Worm (Caenorhabditis elegans) whole organism, L2 larva: ENCODE measurements around the gene Y42A5A.3.

Experiments used
- C34F6.9 ChIP-seq: fragments of 150-350 bp; optimal IDR thresholded peaks from 2 replicates; lab custom pipeline; 2014; ENCODE audit warnings: missing biosample characterization, missing genetic modification characterization
- F13H6.1 ChIP-seq: sonication (generic microtip); optimal IDR thresholded peaks from 2 replicates; lab custom pipeline; 2016; ENCODE audit warnings: missing genetic modification characterization, missing compliant biosample characterization
- R02D3.7 ChIP-seq: fragments of 150-350 bp; optimal IDR thresholded peaks from 2 replicates; lab custom pipeline; 2014; ENCODE audit warnings: missing biosample characterization, missing genetic modification characterization
- Y55F3AM.14 ChIP-seq: fragments of 200-800 bp; sonication (Bioruptor generic); optimal IDR thresholded peaks from 2 replicates; lab custom pipeline; 2018; ENCODE audit warnings: mild to moderate bottlenecking, missing genetic modification characterization, missing compliant biosample characterization
- ZK546.5 ChIP-seq: sonication (generic microtip); optimal IDR thresholded peaks from 2 replicates; lab custom pipeline; 2017; ENCODE audit warnings: missing biosample characterization, missing genetic modification characterization
- alr-1 ChIP-seq: fragments of 150-350 bp; optimal IDR thresholded peaks from 2 replicates; lab custom pipeline; 2014; ENCODE audit warnings: missing biosample characterization, missing genetic modification characterization
- aly-2 ChIP-seq: fragments of 150-350 bp; optimal IDR thresholded peaks from 2 replicates; lab custom pipeline; 2014; ENCODE audit warnings: missing biosample characterization, missing genetic modification characterization
- ama-1 ChIP-seq: fragments of 150-350 bp; optimal IDR thresholded peaks from 2 replicates; lab custom pipeline; 2018; ENCODE audit warnings: inconsistent platforms
- blmp-1 ChIP-seq: sonication (generic microtip); optimal IDR thresholded peaks from 2 replicates; lab custom pipeline; 2017; ENCODE audit warnings: missing genetic modification characterization, mild to moderate bottlenecking, missing compliant biosample characterization, antibody characterized with exemption, moderate library complexity; ENCODE audit not compliant: insufficient read depth
- ceh-16 ChIP-seq: fragments of 150-350 bp; optimal IDR thresholded peaks from 2 replicates; lab custom pipeline; 2014; ENCODE audit warnings: missing biosample characterization, missing genetic modification characterization
- ceh-82 ChIP-seq: fragments of 150-350 bp; optimal IDR thresholded peaks from 2 replicates; lab custom pipeline; 2014; ENCODE audit warnings: missing biosample characterization, missing genetic modification characterization
- crh-2 ChIP-seq: sonication (generic microtip); optimal IDR thresholded peaks from 2 replicates; lab custom pipeline; 2017; ENCODE audit warnings: missing biosample characterization, missing genetic modification characterization
- dmd-4 ChIP-seq: sonication (generic microtip); optimal IDR thresholded peaks from 2 replicates; lab custom pipeline; 2017; ENCODE audit warnings: missing biosample characterization, missing genetic modification characterization
- egl-27 ChIP-seq: sonication (generic microtip); optimal IDR thresholded peaks from 3 replicates; lab custom pipeline; 2017; ENCODE audit warnings: missing biosample characterization, missing genetic modification reagents, missing genetic modification characterization
- elt-1 ChIP-seq: fragments of 150-350 bp; optimal IDR thresholded peaks from 2 replicates; lab custom pipeline; 2014; ENCODE audit warnings: missing biosample characterization, missing genetic modification characterization
- elt-3 ChIP-seq: sonication (generic microtip); optimal IDR thresholded peaks from 2 replicates; lab custom pipeline; 2017; ENCODE audit warnings: missing biosample characterization, missing genetic modification characterization
- fos-1 ChIP-seq: fragments of 150-350 bp; optimal IDR thresholded peaks from 2 replicates; lab custom pipeline; 2014; ENCODE audit warnings: missing biosample characterization, missing genetic modification characterization
- gmeb-1 ChIP-seq: fragments of 150-350 bp; optimal IDR thresholded peaks from 2 replicates; lab custom pipeline; 2014; ENCODE audit warnings: missing biosample characterization, missing genetic modification characterization
- lin-11 ChIP-seq: fragments of 150-350 bp; sonication (generic microtip); optimal IDR thresholded peaks from 2 replicates; lab custom pipeline; 2014; ENCODE audit warnings: missing biosample characterization, missing genetic modification characterization, inconsistent platforms, mixed read lengths
- lin-13 ChIP-seq: fragments of 150-350 bp; optimal IDR thresholded peaks from 2 replicates; lab custom pipeline; 2014; ENCODE audit warnings: missing biosample characterization, missing genetic modification reagents, missing genetic modification characterization
- lin-39 ChIP-seq: fragments of 150-350 bp; optimal IDR thresholded peaks from 2 replicates; lab custom pipeline; 2014; ENCODE audit warnings: missing biosample characterization, missing genetic modification reagents, missing genetic modification characterization
- lsy-2 ChIP-seq, 2 experiments: fragments of 150-350 bp in 1 of 2; sonication (generic microtip) in 1 of 2; optimal IDR thresholded peaks; 2 replicates each; lab custom pipeline; 2014 to 2017; ENCODE audit warnings: missing biosample characterization in 2 of 2, missing genetic modification characterization in 2 of 2
- mab-5 ChIP-seq: fragments of 150-350 bp; optimal IDR thresholded peaks from 2 replicates; lab custom pipeline; 2014; ENCODE audit warnings: missing biosample characterization, missing genetic modification characterization
- mbf-1 ChIP-seq: sonication (generic microtip); optimal IDR thresholded peaks from 2 replicates; lab custom pipeline; 2017; ENCODE audit warnings: missing biosample characterization, missing genetic modification characterization
- mdl-1 ChIP-seq, 2 experiments: fragments of 150-350 bp in 1 of 2; sonication (generic microtip) in 1 of 2; optimal IDR thresholded peaks; 2 replicates each; lab custom pipeline; 2017; ENCODE audit warnings: missing biosample characterization in 2 of 2, missing genetic modification characterization in 2 of 2
- nhr-10 ChIP-seq: sonication (generic microtip); optimal IDR thresholded peaks from 2 replicates; lab custom pipeline; 2017; ENCODE audit warnings: missing biosample characterization, missing genetic modification characterization
- nhr-11 ChIP-seq: fragments of 150-350 bp; optimal IDR thresholded peaks from 2 replicates; lab custom pipeline; 2014; ENCODE audit warnings: missing biosample characterization, missing genetic modification characterization
- nhr-12 ChIP-seq: fragments of 150-350 bp; optimal IDR thresholded peaks from 2 replicates; lab custom pipeline; 2014; ENCODE audit warnings: missing biosample characterization, missing genetic modification characterization
- nhr-129 ChIP-seq: fragments of 150-350 bp; optimal IDR thresholded peaks from 2 replicates; lab custom pipeline; 2014; ENCODE audit warnings: missing biosample characterization, missing genetic modification characterization
- nhr-21 ChIP-seq: fragments of 150-350 bp; optimal IDR thresholded peaks from 2 replicates; lab custom pipeline; 2014; ENCODE audit warnings: missing biosample characterization, missing genetic modification characterization
- nhr-23 ChIP-seq: fragments of 150-350 bp; optimal IDR thresholded peaks from 2 replicates; lab custom pipeline; 2014; ENCODE audit warnings: missing biosample characterization, missing genetic modification reagents, missing genetic modification characterization
- nhr-237 ChIP-seq: fragments of 150-350 bp; optimal IDR thresholded peaks from 2 replicates; lab custom pipeline; 2014; ENCODE audit warnings: missing biosample characterization, missing genetic modification characterization
- nhr-25 ChIP-seq: fragments of 150-350 bp; sonication (generic microtip); optimal IDR thresholded peaks from 3 replicates; lab custom pipeline; 2014; ENCODE audit warnings: missing biosample characterization, missing genetic modification characterization
- nhr-6 ChIP-seq: fragments of 150-350 bp; optimal IDR thresholded peaks from 2 replicates; lab custom pipeline; 2014; ENCODE audit warnings: missing biosample characterization, missing genetic modification characterization
- nhr-77 ChIP-seq: fragments of 150-350 bp; optimal IDR thresholded peaks from 2 replicates; lab custom pipeline; 2014; ENCODE audit warnings: missing biosample characterization, missing genetic modification characterization
- peb-1 ChIP-seq: fragments of 150-350 bp; optimal IDR thresholded peaks from 2 replicates; lab custom pipeline; 2014; ENCODE audit warnings: missing biosample characterization, missing genetic modification characterization
- sem-4 ChIP-seq: fragments of 150-350 bp; optimal IDR thresholded peaks from 2 replicates; lab custom pipeline; 2014; ENCODE audit warnings: missing biosample characterization, missing genetic modification reagents, missing genetic modification characterization
- skn-1 ChIP-seq: sonication (generic microtip); optimal IDR thresholded peaks from 2 replicates; lab custom pipeline; 2017; ENCODE audit warnings: missing biosample characterization, missing genetic modification characterization
- sma-3 ChIP-seq: sonication (generic microtip); optimal IDR thresholded peaks from 2 replicates; lab custom pipeline; 2016; ENCODE audit warnings: missing genetic modification reagents, missing genetic modification characterization, missing compliant biosample characterization
- sma-9 ChIP-seq, 2 experiments: fragments of 150-350 bp in 1 of 2; sonication (generic microtip) in 1 of 2; optimal IDR thresholded peaks; 2 replicates each; lab custom pipeline; 2014 to 2016; ENCODE audit warnings: missing genetic modification characterization in 2 of 2, mild to moderate bottlenecking in 1 of 2, missing biosample characterization in 1 of 2, missing compliant biosample characterization in 1 of 2, missing genetic modification reagents in 1 of 2, moderate library complexity in 1 of 2
- snpc-4 ChIP-seq: fragments of 150-350 bp; optimal IDR thresholded peaks from 2 replicates; lab custom pipeline; 2014; ENCODE audit warnings: missing biosample characterization, missing genetic modification characterization
- unc-39 ChIP-seq: fragments of 150-350 bp; optimal IDR thresholded peaks from 2 replicates; lab custom pipeline; 2014; ENCODE audit warnings: missing biosample characterization, missing genetic modification characterization
- unc-55 ChIP-seq: fragments of 150-350 bp; sonication (generic microtip); optimal IDR thresholded peaks from 3 replicates; lab custom pipeline; 2014; ENCODE audit warnings: missing biosample characterization, missing genetic modification reagents, missing genetic modification characterization
- zag-1 ChIP-seq: fragments of 150-350 bp; optimal IDR thresholded peaks from 2 replicates; lab custom pipeline; 2014; ENCODE audit warnings: missing biosample characterization, missing genetic modification characterization
- ztf-1 ChIP-seq: fragments of 200-800 bp; sonication (Bioruptor generic); conservative IDR thresholded peaks from 2 replicates; pipeline ENCODE4 v1.3.6; 2022; ENCODE audit warnings: missing genetic modification characterization, missing compliant biosample characterization
- ztf-11 ChIP-seq: sonication (generic microtip); optimal IDR thresholded peaks from 2 replicates; lab custom pipeline; 2017; ENCODE audit warnings: missing biosample characterization, missing genetic modification characterization
- ztf-4 ChIP-seq: fragments of 150-350 bp; optimal IDR thresholded peaks from 2 replicates; lab custom pipeline; 2014; ENCODE audit warnings: missing biosample characterization, missing genetic modification characterization

Y42A5A.3 gene

ce11 chrV:11113607-11114006 lies 17.8 kb upstream of the Y42A5A.3 start, which contains the start of gene math-33:
TSS of gene math-33 (plus strand) at chrV:11113907.
- TF ChIP-seq lin-13 (no peak), ztf-4 (no peak), C34F6.9 (tag; lab: Kevin White, UChicago) (no peak), nhr-77 (tag; lab: Kevin White, UChicago) (no peak), mbf-1 (no peak), snpc-4 (no peak), nhr-23 (tag; lab: Kevin White, UChicago) (no peak), unc-39 (tag; lab: Kevin White, UChicago) (no peak), nhr-6 (tag; lab: Kevin White, UChicago) (no peak), ama-1 (lab: Kevin White, UChicago) (no peak), nhr-10 (tag; lab: Kevin White, UChicago) (no peak), nhr-11 (no peak), alr-1 (tag; lab: Kevin White, UChicago) (no peak), nhr-12 (no peak)

ce11 chrV:11113041-11113574 lies 17.3 kb upstream of the Y42A5A.3 start, which contains the start of gene erfa-3:
TSS of gene erfa-3 (minus strand) at chrV:11113091.
- TF ChIP-seq mab-5 = peak; percentile 56
- TF ChIP-seq aly-2 (tag; lab: Kevin White, UChicago) = no peak
- peak in 1 of 2 experiments; percentile 63 for TF ChIP-seq lsy-2 (tag; optimal IDR thresholded peaks at IDR 0.05; lab: Kevin White, UChicago)
- no peak for TF ChIP-seq ztf-4
- no peak for TF ChIP-seq peb-1
- TF ChIP-seq lin-13 = peak; percentile 43
- TF ChIP-seq elt-3 (tag; lab: Kevin White, UChicago) = no peak
- no peak for TF ChIP-seq ceh-16 (tag; lab: Kevin White, UChicago)
- no peak for TF ChIP-seq ztf-1 (GFP tag; lab: Robert Waterston, UW)
- peak; percentile 71 for TF ChIP-seq gmeb-1
- no peak for TF ChIP-seq mbf-1
- peak; percentile 73 for TF ChIP-seq unc-55 (GFP tag; lab: Kevin White, UChicago)
- no peak for TF ChIP-seq zag-1 (tag; lab: Kevin White, UChicago)
- peak; percentile 46 for TF ChIP-seq crh-2 (tag; lab: Kevin White, UChicago)
- no peak for TF ChIP-seq mdl-1 (tag; optimal IDR thresholded peaks at IDR 0.05; lab: Kevin White, UChicago)
- peak; percentile 77 for TF ChIP-seq F13H6.1 (tag; lab: Kevin White, UChicago)
- peak; percentile 6 for TF ChIP-seq nhr-21 (tag; lab: Kevin White, UChicago)
- no peak for TF ChIP-seq ama-1 (lab: Kevin White, UChicago)
- TF ChIP-seq egl-27 (tag; lab: Kevin White, UChicago) = peak; percentile 33
- TF ChIP-seq nhr-77 (tag; lab: Kevin White, UChicago) = no peak
- no peak for TF ChIP-seq ceh-82 (tag; lab: Kevin White, UChicago)
- no peak for TF ChIP-seq elt-1 (tag; lab: Kevin White, UChicago)
- TF ChIP-seq sma-3 (GFP tag; lab: Kevin White, UChicago) = peak; percentile 69
- TF ChIP-seq ZK546.5 (tag; lab: Kevin White, UChicago) = no peak
- no peak for TF ChIP-seq blmp-1 (tag; lab: Kevin White, UChicago)
- no peak for TF ChIP-seq dmd-4 (tag; lab: Kevin White, UChicago)
- TF ChIP-seq nhr-23 (tag; lab: Kevin White, UChicago) = no peak
- TF ChIP-seq Y55F3AM.14 (GFP tag; lab: Kevin White, UChicago) = no peak
- TF ChIP-seq skn-1 (tag; lab: Kevin White, UChicago) = no peak
- TF ChIP-seq R02D3.7 = no peak
- peak; percentile 63 for TF ChIP-seq lin-11 (tag; lab: Kevin White, UChicago)
- TF ChIP-seq nhr-129 (tag; lab: Kevin White, UChicago) = peak; percentile 71
- TF ChIP-seq fos-1 (tag; lab: Kevin White, UChicago) = peak; percentile 7
- TF ChIP-seq nhr-6 (tag; lab: Kevin White, UChicago) = no peak
- peak; percentile 66 for TF ChIP-seq nhr-25
- peak; percentile 30 for TF ChIP-seq sem-4
- no peak for TF ChIP-seq lin-39
- TF ChIP-seq nhr-12 = no peak
- peak; percentile 48 for TF ChIP-seq sma-9 (GFP tag; optimal IDR thresholded peaks at IDR 0.05; lab: Kevin White, UChicago)
- TF ChIP-seq sma-9 (tag; optimal IDR thresholded peaks at IDR 0.05; lab: Kevin White, UChicago) = no peak
- TF ChIP-seq nhr-237 (tag; lab: Kevin White, UChicago) = no peak
- TF ChIP-seq C34F6.9 (tag; lab: Kevin White, UChicago) = peak; percentile 65
- TF ChIP-seq nhr-11 = no peak
- no peak for TF ChIP-seq snpc-4
- no peak for TF ChIP-seq unc-39 (tag; lab: Kevin White, UChicago)
- no peak for TF ChIP-seq ztf-11 (tag; lab: Kevin White, UChicago)
- TF ChIP-seq alr-1 (tag; lab: Kevin White, UChicago) = no peak
